Worm (Caenorhabditis elegans): ENCODE measurements around the gene mfsd-13.2.
A peak's percentile ranks its signal among the peaks of the same experiment; 100 is the strongest.

The mfsd-13.2 gene

DNA sequence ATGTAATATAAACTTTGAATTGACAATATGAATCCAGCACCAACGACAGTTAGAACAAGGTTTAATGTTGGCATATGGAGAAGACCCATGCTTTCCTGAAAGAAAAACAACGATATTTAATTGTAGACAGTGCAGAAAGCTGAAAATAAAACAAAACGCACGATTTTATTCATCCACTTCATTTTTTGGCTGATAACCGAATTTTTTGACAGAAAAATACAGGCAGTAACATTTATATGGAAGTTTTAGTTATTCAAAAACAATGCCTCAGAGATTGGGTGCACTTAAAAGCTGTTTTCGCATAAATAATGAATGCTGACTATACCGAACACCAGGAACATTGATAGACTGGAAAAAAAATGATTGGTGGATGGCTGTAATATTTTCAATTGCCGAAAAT, at the start of gene mfsd-13.2:
Gene mfsd-13.2 (minus strand): TSS at position 101 of the 400 bp plus-strand sequence.
- no peak for TF ChIP-seq ceh-9 (tag; optimal IDR thresholded peaks at IDR 0.05)
- TF ChIP-seq egl-5 (tag; optimal IDR thresholded peaks at IDR 0.05) = no peak
- TF ChIP-seq ceh-28 (tag; optimal IDR thresholded peaks at IDR 0.05) = no peak
- TF ChIP-seq zag-1 (tag; optimal IDR thresholded peaks at IDR 0.05) = no peak
- TF ChIP-seq nhr-67 (tag; optimal IDR thresholded peaks at IDR 0.05) = no peak
- no peak for TF ChIP-seq aly-2 (tag; optimal IDR thresholded peaks at IDR 0.05)
- no peak for TF ChIP-seq ceh-16 (tag; optimal IDR thresholded peaks at IDR 0.05)
- TF ChIP-seq elt-1 (tag; optimal IDR thresholded peaks at IDR 0.05) = no peak
- no peak for TF ChIP-seq unc-39 (tag; optimal IDR thresholded peaks at IDR 0.05)
- TF ChIP-seq nhr-43 (tag; optimal IDR thresholded peaks at IDR 0.05; ENCODE audit: poor library complexity, severe bottlenecking) = no peak
- TF ChIP-seq pqm-1 (tag; optimal IDR thresholded peaks at IDR 0.05) = no peak
- TF ChIP-seq ztf-4 (tag; optimal IDR thresholded peaks at IDR 0.05) = no peak
- TF ChIP-seq mdl-1 (tag; optimal IDR thresholded peaks at IDR 0.05) = no peak
- TF ChIP-seq fkh-2 (tag; optimal IDR thresholded peaks at IDR 0.05) = no peak
- TF ChIP-seq elt-3 (tag; optimal IDR thresholded peaks at IDR 0.05) = no peak
- TF ChIP-seq R02D3.7 (tag; optimal IDR thresholded peaks at IDR 0.05) = no peak
- TF ChIP-seq elt-2 (tag; optimal IDR thresholded peaks at IDR 0.05) = no peak
- no peak for TF ChIP-seq egl-27 (tag; optimal IDR thresholded peaks at IDR 0.05)

ce11 chrII:7212059-7212458, 46.4 kb upstream of the mfsd-13.2 start, which contains the start of gene E04F6.9:
Gene E04F6.9, minus strand, starts transcription at chrII:7212159.
- TF ChIP-seq ceh-16 (tag; optimal IDR thresholded peaks at IDR 0.05) (no peak), lin-39 (tag; optimal IDR thresholded peaks at IDR 0.05) (peak; percentile 1), skn-1 (tag; optimal IDR thresholded peaks at IDR 0.05) (no peak)

DNA sequence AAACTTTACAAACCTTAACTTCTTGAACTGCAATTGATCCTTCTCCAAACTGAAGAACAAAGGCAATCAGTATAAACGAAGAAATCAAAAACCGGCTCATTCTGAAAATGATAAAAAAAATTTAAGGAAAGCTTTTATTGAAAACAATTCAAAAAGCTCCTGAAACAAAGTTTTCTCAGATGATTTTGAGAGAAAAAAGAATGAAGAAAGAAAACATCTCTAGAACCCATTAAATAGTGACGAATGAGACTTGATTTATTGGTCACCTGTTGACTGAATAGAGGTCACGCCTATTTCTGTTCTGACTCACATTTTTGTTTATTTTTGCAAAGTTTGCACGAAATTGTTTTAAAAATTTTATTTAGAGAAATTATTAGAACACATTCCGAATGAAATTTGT, 45.6 kb upstream of the mfsd-13.2 start, which contains the start of gene E04F6.8:
Gene E04F6.8 (minus strand): TSS at position 101 of the 400 bp plus-strand sequence.
- TF ChIP-seq eor-1 (tag; optimal IDR thresholded peaks at IDR 0.05) (no peak), egl-5 (tag; optimal IDR thresholded peaks at IDR 0.05) (peak; percentile 82)

- TF ChIP-seq zag-1 (tag; optimal IDR thresholded peaks at IDR 0.05) (no peak), pha-4 (tag; optimal IDR thresholded peaks at IDR 0.05) (no peak)
Observed at ce11 chrII:7210187-7210586, 44.5 kb upstream of the mfsd-13.2 start, which contains the start of gene E04F6.15. Gene E04F6.15, minus strand, starts transcription at chrII:7210287.

DNA sequence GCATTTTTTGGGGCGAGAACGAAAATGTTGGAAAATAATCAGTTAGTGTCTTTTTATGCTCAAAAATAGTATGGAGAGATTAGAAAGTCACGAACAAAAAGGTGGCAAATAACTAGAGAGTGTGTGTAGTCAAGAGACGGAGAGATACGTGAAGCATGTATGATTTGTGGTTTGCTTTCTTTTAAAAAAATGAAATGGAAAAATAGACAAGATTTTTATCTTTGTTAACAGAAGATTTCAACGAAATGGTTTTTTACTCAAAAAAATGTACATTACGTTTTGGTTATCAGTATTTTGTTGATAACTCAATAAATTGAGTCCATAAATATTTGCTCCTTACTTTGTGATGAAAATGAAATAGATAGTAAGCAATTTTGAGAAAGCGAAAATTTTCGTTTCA, 42.5 kb upstream of the mfsd-13.2 start, which contains the start of gene dhs-7:
Gene dhs-7 (minus strand): TSS at position 277 of the 400 bp plus-strand sequence.
- TF ChIP-seq nhr-237 (tag; optimal IDR thresholded peaks at IDR 0.05) (no peak), unc-62 (GFP tag; optimal IDR thresholded peaks at IDR 0.05) (no peak), elt-2 (tag; optimal IDR thresholded peaks at IDR 0.05) (peak; percentile 67)

DNA sequence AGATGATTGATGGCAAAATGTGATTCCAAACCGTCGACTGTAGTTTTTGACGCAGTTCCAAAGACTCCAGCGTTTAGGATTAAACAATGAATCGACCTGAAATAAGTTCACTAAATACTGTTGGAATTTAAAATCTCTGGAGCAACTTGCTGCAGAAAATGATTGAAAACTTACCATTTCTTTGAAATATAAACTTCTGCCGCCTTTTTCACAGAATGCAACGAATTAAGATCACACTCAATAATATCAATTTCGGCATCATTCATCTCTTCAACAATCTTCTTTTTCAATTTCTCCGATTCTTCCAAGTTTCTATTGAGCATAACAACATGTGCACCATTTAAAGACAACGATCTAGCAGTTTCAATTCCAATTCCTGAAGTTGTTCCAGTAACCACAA, 42.0 kb upstream of the mfsd-13.2 start:
- no peak for TF ChIP-seq ceh-16 (tag; optimal IDR thresholded peaks at IDR 0.05)
- no peak for TF ChIP-seq ztf-4 (tag; optimal IDR thresholded peaks at IDR 0.05)
- TF ChIP-seq zag-1 (tag; optimal IDR thresholded peaks at IDR 0.05) = no peak
- no peak for TF ChIP-seq unc-39 (tag; optimal IDR thresholded peaks at IDR 0.05)
- TF ChIP-seq nhr-77 (tag; optimal IDR thresholded peaks at IDR 0.05) = no peak
- no peak for TF ChIP-seq lin-15B (tag; optimal IDR thresholded peaks at IDR 0.05)
- no peak for TF ChIP-seq ceh-28 (tag; optimal IDR thresholded peaks at IDR 0.05)
- no peak for TF ChIP-seq nhr-28 (tag; optimal IDR thresholded peaks at IDR 0.05)
- no peak for TF ChIP-seq nfya-1 (tag; optimal IDR thresholded peaks at IDR 0.05; ENCODE audit: insufficient read depth)
- no peak for TF ChIP-seq ztf-11 (tag; optimal IDR thresholded peaks at IDR 0.05)

DNA sequence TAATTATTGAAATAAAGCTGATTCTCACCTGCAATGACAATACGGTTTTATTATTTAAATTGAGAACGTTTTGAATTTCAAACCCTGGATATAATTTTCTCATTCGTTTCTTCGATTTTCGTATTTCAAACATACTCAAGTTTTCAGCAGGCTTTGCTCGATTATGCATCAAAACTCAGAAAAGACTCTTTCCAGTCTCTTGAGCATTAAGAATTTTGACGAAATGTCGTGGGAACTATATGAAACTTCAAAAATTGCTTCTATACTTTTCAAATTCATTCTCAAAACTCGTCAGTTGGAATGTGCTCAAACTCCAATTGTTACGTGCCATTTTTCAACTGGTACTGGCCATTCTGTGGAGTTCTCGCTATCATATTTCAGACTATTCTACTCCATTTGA, 39.7 kb upstream of the mfsd-13.2 start, which contains the start of gene srd-59:
Gene srd-59 (plus strand): TSS at position 301 of the 400 bp plus-strand sequence.
- TF ChIP-seq aly-2 (tag; optimal IDR thresholded peaks at IDR 0.05) (no peak), daf-12 (tag; optimal IDR thresholded peaks at IDR 0.05) (no peak), ztf-11 (tag; optimal IDR thresholded peaks at IDR 0.05) (no peak), egl-27 (tag; optimal IDR thresholded peaks at IDR 0.05) (no peak), fos-1 (tag; optimal IDR thresholded peaks at IDR 0.05) (no peak), snpc-4 (tag; optimal IDR thresholded peaks at IDR 0.05) (no peak), ama-1 (optimal IDR thresholded peaks at IDR 0.05) (no peak), mml-1 (tag; optimal IDR thresholded peaks at IDR 0.05) (no peak), eor-1 (tag; optimal IDR thresholded peaks at IDR 0.05) (no peak), nhr-12 (tag; optimal IDR thresholded peaks at IDR 0.05) (no peak), ZK546.5 (tag; optimal IDR thresholded peaks at IDR 0.05) (no peak), zag-1 (tag; optimal IDR thresholded peaks at IDR 0.05) (no peak), nhr-67 (tag; optimal IDR thresholded peaks at IDR 0.05) (no peak), nhr-28 (tag; optimal IDR thresholded peaks at IDR 0.05) (no peak), lsy-12 (tag; optimal IDR thresholded peaks at IDR 0.05) (no peak)

Measured in whole organism, L3 larva.